Worm (Caenorhabditis elegans) whole organism, late embryonic: ENCODE measurements around the gene K09E4.1.

Experiments used
- C08G9.2 ChIP-seq: sonication (generic microtip); optimal IDR thresholded peaks from 2 replicates; lab custom pipeline; 2016; ENCODE audit warnings: mild to moderate bottlenecking, missing genetic modification characterization, moderate library complexity, missing compliant biosample characterization
- C38D4.7 ChIP-seq: fragments of 200-800 bp; sonication (Bioruptor generic); optimal IDR thresholded peaks from 2 replicates; lab custom pipeline; 2018; ENCODE audit warnings: mild to moderate bottlenecking, missing genetic modification characterization, moderate library complexity, missing compliant biosample characterization
- F13H6.1 ChIP-seq: sonication (generic microtip); optimal IDR thresholded peaks from 2 replicates; lab custom pipeline; 2016; ENCODE audit warnings: missing genetic modification characterization, missing compliant biosample characterization
- K02D7.2 ChIP-seq: sonication (generic microtip); optimal IDR thresholded peaks from 2 replicates; lab custom pipeline; 2017; ENCODE audit warnings: mild to moderate bottlenecking, missing genetic modification characterization, missing compliant biosample characterization
- ahr-1 ChIP-seq: sonication (generic microtip); optimal IDR thresholded peaks from 2 replicates; lab custom pipeline; 2016; ENCODE audit warnings: missing genetic modification characterization, missing compliant biosample characterization
- ceh-14 ChIP-seq: sonication (generic microtip); optimal IDR thresholded peaks from 2 replicates; lab custom pipeline; 2016; ENCODE audit warnings: missing genotype, missing genetic modification characterization, missing compliant biosample characterization
- ceh-18 ChIP-seq: sonication (generic microtip); optimal IDR thresholded peaks from 2 replicates; lab custom pipeline; 2016; ENCODE audit warnings: missing genetic modification characterization, missing compliant biosample characterization
- ceh-2 ChIP-seq: sonication (generic microtip); optimal IDR thresholded peaks from 2 replicates; lab custom pipeline; 2016; ENCODE audit warnings: missing genotype, missing genetic modification characterization, missing compliant biosample characterization
- ceh-24 ChIP-seq: sonication (generic microtip); optimal IDR thresholded peaks from 2 replicates; lab custom pipeline; 2016; ENCODE audit warnings: mild to moderate bottlenecking, missing genetic modification characterization, missing compliant biosample characterization
- ceh-31 ChIP-seq: sonication (generic microtip); optimal IDR thresholded peaks from 2 replicates; lab custom pipeline; 2016; ENCODE audit warnings: missing genetic modification characterization, missing compliant biosample characterization
- ceh-34 ChIP-seq: sonication (generic microtip); optimal IDR thresholded peaks from 2 replicates; lab custom pipeline; 2016; ENCODE audit warnings: mild to moderate bottlenecking, missing genetic modification characterization, missing compliant biosample characterization
- ceh-45 ChIP-seq: fragments of 200-800 bp; sonication (Bioruptor generic); IDR thresholded peaks from 2 replicates; pipeline ENCODE4 v1.3.6; 2022; ENCODE audit warnings: missing genetic modification reagents, missing genetic modification characterization, missing compliant biosample characterization
- ceh-48 ChIP-seq: sonication (generic microtip); optimal IDR thresholded peaks from 2 replicates; lab custom pipeline; 2016; ENCODE audit warnings: missing genetic modification characterization, inconsistent platforms, missing compliant biosample characterization
- dmd-4 ChIP-seq: sonication (generic microtip); optimal IDR thresholded peaks from 2 replicates; lab custom pipeline; 2016; ENCODE audit warnings: borderline replicate concordance, missing genetic modification characterization, missing compliant biosample characterization
- elt-2 ChIP-seq: sonication (generic microtip); optimal IDR thresholded peaks from 2 replicates; lab custom pipeline; 2016; ENCODE audit warnings: missing genetic modification reagents, missing genetic modification characterization, missing compliant biosample characterization
- elt-4 ChIP-seq: sonication (generic microtip); optimal IDR thresholded peaks from 2 replicates; lab custom pipeline; 2016; ENCODE audit warnings: missing genetic modification characterization, missing compliant biosample characterization
- ets-4 ChIP-seq: sonication (generic microtip); optimal IDR thresholded peaks from 2 replicates; lab custom pipeline; 2016; ENCODE audit warnings: missing genetic modification characterization, missing compliant biosample characterization
- eyg-1 ChIP-seq: sonication (generic microtip); optimal IDR thresholded peaks from 2 replicates; lab custom pipeline; 2016; ENCODE audit warnings: missing genotype, missing genetic modification characterization, missing compliant biosample characterization
- fax-1 ChIP-seq: sonication (generic microtip); optimal IDR thresholded peaks from 2 replicates; lab custom pipeline; 2016; ENCODE audit warnings: missing genotype, missing genetic modification characterization, missing compliant biosample characterization
- fkh-10 ChIP-seq: fragments of 150-350 bp; optimal IDR thresholded peaks from 2 replicates; lab custom pipeline; 2014; ENCODE audit warnings: missing biosample characterization, missing genetic modification reagents, missing genetic modification characterization
- fkh-6 ChIP-seq: sonication (generic microtip); optimal IDR thresholded peaks from 2 replicates; lab custom pipeline; 2016; ENCODE audit warnings: missing genetic modification characterization, missing compliant biosample characterization
- gmeb-2 ChIP-seq: sonication (generic microtip); optimal IDR thresholded peaks from 2 replicates; lab custom pipeline; 2016; ENCODE audit warnings: missing genetic modification characterization, inconsistent platforms, missing compliant biosample characterization
- hlh-8 ChIP-seq: sonication (generic microtip); optimal IDR thresholded peaks from 2 replicates; lab custom pipeline; 2016; ENCODE audit warnings: missing genotype, missing genetic modification characterization, missing compliant biosample characterization
- lim-6 ChIP-seq: sonication (generic microtip); optimal IDR thresholded peaks from 2 replicates; lab custom pipeline; 2016; ENCODE audit warnings: missing genetic modification characterization, missing compliant biosample characterization
- lin-11 ChIP-seq: fragments of 200-800 bp; sonication (Bioruptor generic); optimal IDR thresholded peaks from 2 replicates; lab custom pipeline; 2018; ENCODE audit warnings: mild to moderate bottlenecking, missing genetic modification characterization, missing compliant biosample characterization
- madf-2 ChIP-seq: sonication (generic microtip); optimal IDR thresholded peaks from 2 replicates; lab custom pipeline; 2017; ENCODE audit warnings: missing genetic modification characterization, missing compliant biosample characterization
- nfya-1 ChIP-seq: sonication (generic microtip); optimal IDR thresholded peaks from 2 replicates; lab custom pipeline; 2017; ENCODE audit warnings: missing genetic modification characterization, mild to moderate bottlenecking, missing compliant biosample characterization, antibody characterized with exemption, moderate library complexity
- nhr-11 ChIP-seq: fragments of 150-350 bp; optimal IDR thresholded peaks from 2 replicates; lab custom pipeline; 2014; ENCODE audit warnings: missing biosample characterization, missing genetic modification characterization
- npax-4 ChIP-seq: sonication (generic microtip); optimal IDR thresholded peaks from 2 replicates; lab custom pipeline; 2016; ENCODE audit warnings: missing genetic modification characterization, missing compliant biosample characterization
- odd-2 ChIP-seq: sonication (generic microtip); optimal IDR thresholded peaks from 2 replicates; lab custom pipeline; 2017; ENCODE audit warnings: antibody characterized with exemption, mild to moderate bottlenecking, missing genetic modification characterization, missing compliant biosample characterization
- pag-3 ChIP-seq: sonication (generic microtip); optimal IDR thresholded peaks from 2 replicates; lab custom pipeline; 2016; ENCODE audit warnings: missing compliant biosample characterization, missing genetic modification characterization, borderline replicate concordance
- pax-1 ChIP-seq: fragments of 150-350 bp; optimal IDR thresholded peaks from 2 replicates; lab custom pipeline; 2014; ENCODE audit warnings: missing biosample characterization, missing genetic modification characterization
- pha-2 ChIP-seq: sonication (generic microtip); optimal IDR thresholded peaks from 2 replicates; lab custom pipeline; 2017; ENCODE audit warnings: mild to moderate bottlenecking, missing genetic modification characterization, missing compliant biosample characterization
- pqm-1 ChIP-seq: sonication (generic microtip); optimal IDR thresholded peaks from 2 replicates; lab custom pipeline; 2016; ENCODE audit warnings: missing genetic modification characterization, missing compliant biosample characterization
- pros-1 ChIP-seq: fragments of 150-350 bp; optimal IDR thresholded peaks from 2 replicates; lab custom pipeline; 2014; ENCODE audit warnings: missing biosample characterization, missing genetic modification reagents, missing genetic modification characterization
- ref-2 ChIP-seq: sonication (generic microtip); optimal IDR thresholded peaks from 2 replicates; lab custom pipeline; 2016; ENCODE audit warnings: missing genetic modification characterization, missing compliant biosample characterization
- sdc-2 ChIP-seq: sonication (generic microtip); optimal IDR thresholded peaks from 2 replicates; lab custom pipeline; 2016; ENCODE audit warnings: missing genotype, missing genetic modification characterization, missing compliant biosample characterization
- sox-4 ChIP-seq: sonication (generic microtip); optimal IDR thresholded peaks from 2 replicates; lab custom pipeline; 2017; ENCODE audit warnings: mild to moderate bottlenecking, missing genetic modification characterization, inconsistent platforms, missing compliant biosample characterization
- syd-9 ChIP-seq: sonication (generic microtip); optimal IDR thresholded peaks from 2 replicates; lab custom pipeline; 2016; ENCODE audit warnings: mild to moderate bottlenecking, missing genetic modification characterization, moderate library complexity, missing compliant biosample characterization
- tbx-2 ChIP-seq: sonication (generic microtip); optimal IDR thresholded peaks from 2 replicates; lab custom pipeline; 2016; ENCODE audit warnings: missing genetic modification characterization, missing compliant biosample characterization
- ttx-3 ChIP-seq: sonication (generic microtip); optimal IDR thresholded peaks from 2 replicates; lab custom pipeline; 2016; ENCODE audit warnings: missing genetic modification reagents, missing genetic modification characterization, missing compliant biosample characterization
- unc-86 ChIP-seq: sonication (generic microtip); optimal IDR thresholded peaks from 2 replicates; lab custom pipeline; 2016; ENCODE audit warnings: missing genetic modification characterization, missing compliant biosample characterization

The K09E4.1 gene

DNA sequence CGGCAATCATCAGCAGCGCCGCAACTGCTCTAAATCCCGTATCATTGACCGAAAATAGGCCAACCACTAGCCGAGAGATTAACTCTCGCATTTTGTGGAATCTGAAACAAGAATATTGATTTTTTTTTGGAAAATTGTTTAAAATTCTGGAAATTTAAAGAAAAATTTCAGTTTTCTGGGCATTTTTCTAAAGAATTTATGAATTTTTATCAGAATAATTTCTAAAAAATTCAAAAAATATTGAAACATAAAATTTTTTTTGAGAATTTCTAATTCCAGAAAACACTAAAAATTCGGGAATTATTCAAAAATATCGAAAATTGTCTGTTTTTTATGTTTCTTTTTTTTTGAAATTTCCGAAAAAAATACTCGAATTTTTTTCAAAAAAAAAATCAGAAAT lies 4.9 kb upstream of the K09E4.1 start, which contains the start of gene algn-3:
algn-3 (minus strand) TSS at position 101 of the 400 bp plus-strand sequence.
- TF ChIP-seq ceh-18 (tag; lab: Kevin White, UChicago) (no peak), hlh-8 (tag; lab: Kevin White, UChicago) (no peak), madf-2 (tag; lab: Kevin White, UChicago) (no peak)

- TF ChIP-seq hlh-8 (tag; lab: Kevin White, UChicago): no peak
- TF ChIP-seq C08G9.2 (tag; lab: Kevin White, UChicago): no peak
- no peak for TF ChIP-seq dmd-4 (tag; lab: Kevin White, UChicago)
- TF ChIP-seq pag-3 (tag; lab: Kevin White, UChicago): no peak
- TF ChIP-seq fax-1 (tag; lab: Kevin White, UChicago): no peak
- TF ChIP-seq ceh-34 (tag; lab: Kevin White, UChicago): no peak
- TF ChIP-seq npax-4 (tag; lab: Kevin White, UChicago): no peak
- TF ChIP-seq eyg-1 (tag; lab: Kevin White, UChicago): no peak
- TF ChIP-seq unc-86 (tag; lab: Kevin White, UChicago): no peak
- TF ChIP-seq K02D7.2 (tag; lab: Kevin White, UChicago): no peak
Measured at ce11 chrII:14136302-14136701, 1.3 kb upstream of the K09E4.1 start.

DNA sequence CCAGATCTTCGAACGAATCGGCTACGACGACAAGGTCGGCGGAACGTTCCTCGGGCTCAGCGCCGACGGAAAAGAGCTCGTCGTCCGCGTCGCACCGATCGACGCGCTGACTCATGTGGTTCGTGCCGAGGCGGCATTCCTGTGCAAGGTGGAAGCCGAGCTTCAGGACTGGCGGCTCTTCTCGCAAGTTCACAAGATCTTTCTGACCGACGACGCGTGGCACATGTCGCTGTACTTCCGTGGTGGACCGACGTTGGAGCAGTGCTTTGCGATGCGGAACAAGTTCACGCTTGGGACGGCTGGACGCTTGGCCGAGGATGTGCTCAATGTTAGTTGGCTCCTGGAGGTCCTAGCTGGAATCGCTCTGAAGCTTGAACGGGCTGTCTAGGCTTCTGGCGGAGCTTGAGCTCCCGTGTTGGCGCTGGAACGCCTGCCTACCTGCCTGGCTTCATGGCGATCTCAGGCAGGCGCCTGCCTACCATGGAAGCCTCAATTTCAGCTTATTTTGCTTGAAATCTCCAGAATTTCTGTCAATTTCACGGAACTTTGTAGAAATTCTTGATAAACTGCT lies 1.3 kb downstream of the K09E4.1 start:
- TF ChIP-seq dmd-4 (tag; lab: Kevin White, UChicago) (no peak), F13H6.1 (tag; lab: Kevin White, UChicago) (no peak), ceh-2 (tag; lab: Kevin White, UChicago) (no peak), syd-9 (no peak), ceh-45 (GFP tag; lab: Robert Waterston, UW) (no peak), ref-2 (tag; lab: Kevin White, UChicago) (no peak), C08G9.2 (tag; lab: Kevin White, UChicago) (no peak), fkh-10 (GFP tag; lab: Kevin White, UChicago) (no peak), odd-2 (tag; lab: Kevin White, UChicago) (no peak)

DNA sequence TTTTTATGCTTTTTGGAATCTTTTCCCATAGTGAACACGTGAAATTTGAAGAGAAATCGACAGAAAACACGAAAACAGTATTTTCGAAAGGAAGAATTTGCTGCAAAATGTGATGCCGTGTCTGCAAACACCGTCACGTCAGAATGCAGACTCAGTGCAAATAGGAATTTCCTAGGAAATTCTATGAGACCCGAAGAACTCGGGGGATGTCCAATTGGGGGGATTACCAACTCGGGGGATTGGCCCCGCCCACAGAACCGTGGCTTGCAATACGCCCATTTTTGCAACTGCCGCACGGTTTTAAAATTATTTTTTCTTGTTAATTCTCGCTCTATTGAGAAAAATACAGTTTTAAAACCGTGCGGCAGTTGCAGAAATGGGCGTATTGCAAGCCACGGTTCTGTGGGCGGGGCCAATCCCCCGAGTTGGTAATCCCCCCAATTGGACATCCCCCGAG lies 4.5 kb downstream of the K09E4.1 start, which contains the start of gene cacn-1:
cacn-1 (minus strand) TSS at position 51 of the 457 bp plus-strand sequence.
- TF ChIP-seq nfya-1 (peak; percentile 29), ceh-2 (tag; lab: Kevin White, UChicago) (peak; percentile 52), tbx-2 (peak; percentile 53), C08G9.2 (tag; lab: Kevin White, UChicago) (peak; percentile 41), ceh-31 (tag; lab: Kevin White, UChicago) (peak; percentile 72), ceh-14 (tag; lab: Kevin White, UChicago) (peak; percentile 4)

ce11 chrII:14143838-14144268 lies 6.2 kb downstream of the K09E4.1 start, which contains the start of gene W03H9.2:
W03H9.2 (minus strand) TSS chrII:14143869.
- no peak for TF ChIP-seq nhr-11 (tag; lab: Kevin White, UChicago)
- peak; percentile 80 for TF ChIP-seq pha-2 (tag; lab: Kevin White, UChicago)
- peak; percentile 46 for TF ChIP-seq lin-11 (tag; lab: Kevin White, UChicago)
- TF ChIP-seq gmeb-2: no peak
- peak; percentile 76 for TF ChIP-seq unc-86 (tag; lab: Kevin White, UChicago)
- no peak for TF ChIP-seq pros-1 (tag; lab: Kevin White, UChicago)
- TF ChIP-seq ceh-18 (tag; lab: Kevin White, UChicago): peak; percentile 25
- TF ChIP-seq elt-4 (tag; lab: Kevin White, UChicago): peak; percentile 5
- TF ChIP-seq ttx-3: peak; percentile 83
- TF ChIP-seq lim-6 (tag; lab: Kevin White, UChicago): peak; percentile 93
- peak; percentile 75 for TF ChIP-seq fkh-6 (tag; lab: Kevin White, UChicago)
- peak; percentile 42 for TF ChIP-seq sdc-2 (tag; lab: Kevin White, UChicago)
- TF ChIP-seq ceh-24 (tag; lab: Kevin White, UChicago): peak; percentile 33
- TF ChIP-seq ceh-48 (tag; lab: Kevin White, UChicago): no peak
- peak; percentile 14 for TF ChIP-seq sox-4 (tag; lab: Kevin White, UChicago)
- peak; percentile 92 for TF ChIP-seq ref-2 (tag; lab: Kevin White, UChicago)
- peak; percentile 41 for TF ChIP-seq C38D4.7 (GFP tag; lab: Kevin White, UChicago)
- peak; percentile 29 for TF ChIP-seq eyg-1 (tag; lab: Kevin White, UChicago)
- peak; percentile 78 for TF ChIP-seq pqm-1
- peak; percentile 62 for TF ChIP-seq dmd-4 (tag; lab: Kevin White, UChicago)
- peak; percentile 87 for TF ChIP-seq ceh-34 (tag; lab: Kevin White, UChicago)
- TF ChIP-seq ets-4 (tag; lab: Kevin White, UChicago): peak; percentile 91
- TF ChIP-seq F13H6.1 (tag; lab: Kevin White, UChicago): peak; percentile 82
- TF ChIP-seq tbx-2: peak; percentile 97
- peak; percentile 94 for TF ChIP-seq ahr-1 (tag; lab: Kevin White, UChicago)
- TF ChIP-seq pax-1 (tag; lab: Kevin White, UChicago): no peak
- peak; percentile 96 for TF ChIP-seq ceh-2 (tag; lab: Kevin White, UChicago)
- TF ChIP-seq elt-2 (tag; lab: Kevin White, UChicago): peak; percentile 92
